Worm (Caenorhabditis elegans) whole organism, mixed stage, embryonic: Measurements from ENCODE around the gene ZK622.5.

Source experiments
- ces-1 ChIP-seq: fragments of 150-350 bp; optimal IDR thresholded peaks from 2 replicates; lab custom pipeline; 2014; ENCODE audit warnings: missing biosample characterization, missing genetic modification reagents, missing genetic modification characterization
- elt-3 ChIP-seq: fragments of 150-350 bp; optimal IDR thresholded peaks from 2 replicates; lab custom pipeline; 2014; ENCODE audit warnings: missing biosample characterization, missing genetic modification characterization
- lin-13 ChIP-seq: fragments of 150-350 bp; optimal IDR thresholded peaks from 2 replicates; lab custom pipeline; 2014; ENCODE audit warnings: missing biosample characterization, missing genetic modification characterization
- nhr-12 ChIP-seq: fragments of 150-350 bp; optimal IDR thresholded peaks from 2 replicates; lab custom pipeline; 2014; ENCODE audit warnings: missing biosample characterization, missing genetic modification characterization
- nhr-237 ChIP-seq: fragments of 150-350 bp; optimal IDR thresholded peaks from 2 replicates; lab custom pipeline; 2014; ENCODE audit warnings: missing biosample characterization, missing genetic modification characterization
- nhr-28 ChIP-seq: fragments of 150-350 bp; optimal IDR thresholded peaks from 2 replicates; lab custom pipeline; 2014; ENCODE audit warnings: missing biosample characterization, missing genetic modification characterization
- pha-4 ChIP-seq: fragments of 150-350 bp; optimal IDR thresholded peaks from 2 replicates; lab custom pipeline; 2018; ENCODE audit warnings: missing biosample characterization, missing genetic modification reagents, missing genetic modification characterization
- snpc-4 ChIP-seq: fragments of 150-350 bp; optimal IDR thresholded peaks from 2 replicates; lab custom pipeline; 2014; ENCODE audit warnings: missing biosample characterization, missing genetic modification characterization
- unc-120 ChIP-seq: sonication (generic microtip); optimal IDR thresholded peaks from 2 replicates; lab custom pipeline; 2017; ENCODE audit warnings: missing genetic modification characterization, missing compliant biosample characterization; ENCODE audit not compliant: poor library complexity, severe bottlenecking
- ztf-11 ChIP-seq: fragments of 150-350 bp; optimal IDR thresholded peaks from 2 replicates; lab custom pipeline; 2014; ENCODE audit warnings: missing biosample characterization, missing genetic modification characterization

DNA sequence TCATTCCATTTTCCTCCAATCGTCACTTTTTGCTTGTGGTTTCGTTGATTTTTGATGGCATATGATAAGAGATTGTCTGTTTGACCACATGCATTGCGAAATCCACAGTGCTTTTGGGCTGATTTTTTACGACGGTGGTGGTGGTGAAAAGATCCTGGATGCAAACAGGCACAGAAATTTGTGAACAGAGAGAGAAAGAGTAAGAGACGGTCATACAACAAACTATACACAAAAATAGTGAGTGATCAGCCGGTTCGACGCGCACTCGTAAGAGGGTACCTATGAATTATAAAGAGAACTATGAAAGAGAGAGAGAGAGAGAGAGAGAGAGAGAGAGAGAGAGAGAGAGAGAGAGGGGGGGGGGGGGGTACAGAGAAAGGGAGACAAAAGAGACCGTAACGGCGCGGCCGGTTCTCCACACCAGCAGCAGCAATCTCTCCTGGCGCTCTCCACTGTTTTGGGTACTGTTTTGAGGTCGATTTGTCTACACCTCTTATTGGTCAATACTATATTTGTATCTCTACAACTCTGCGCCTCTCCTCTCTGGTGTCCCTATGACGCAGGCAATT is 32.6 kb downstream of the ZK622.5 start:
- TF ChIP-seq elt-3 (tag; lab: Kevin White, UChicago) (peak; percentile 70), unc-120 (tag; lab: Kevin White, UChicago) (no peak), ces-1 (no peak), nhr-12 (no peak), pha-4 (tag; lab: Kevin White, UChicago) (peak; percentile 23), lin-13 (tag; lab: Kevin White, UChicago) (no peak), ztf-11 (tag; lab: Kevin White, UChicago) (no peak), snpc-4 (tag; lab: Kevin White, UChicago) (no peak), nhr-28 (tag; lab: Kevin White, UChicago) (no peak), nhr-237 (tag; lab: Kevin White, UChicago) (peak; percentile 27)
